Worm (Caenorhabditis elegans): ENCODE results near the gene T06E4.21.

- TF ChIP-seq pha-4 (tag; optimal IDR thresholded peaks at IDR 0.05), result no peak
- no peak for TF ChIP-seq sox-4 (tag; optimal IDR thresholded peaks at IDR 0.05)
- TF ChIP-seq ceh-34 (tag; optimal IDR thresholded peaks at IDR 0.05), result no peak
- TF ChIP-seq che-1 (tag; optimal IDR thresholded peaks at IDR 0.05), result no peak
- no peak for TF ChIP-seq pag-3 (tag; optimal IDR thresholded peaks at IDR 0.05; ENCODE audit: borderline replicate concordance)
- no peak for TF ChIP-seq ama-1 (optimal IDR thresholded peaks at IDR 0.05)
- no peak for TF ChIP-seq nhr-11 (tag; optimal IDR thresholded peaks at IDR 0.05)
- TF ChIP-seq hlh-30 (tag; optimal IDR thresholded peaks at IDR 0.05; ENCODE audit: insufficient read depth), result no peak
- TF ChIP-seq ttx-3 (tag; optimal IDR thresholded peaks at IDR 0.05), result no peak
- TF ChIP-seq npax-4 (tag; optimal IDR thresholded peaks at IDR 0.05), result no peak
- TF ChIP-seq ahr-1 (tag; optimal IDR thresholded peaks at IDR 0.05), result no peak
- TF ChIP-seq fkh-6 (tag; optimal IDR thresholded peaks at IDR 0.05), result no peak
- no peak for TF ChIP-seq fkh-10 (GFP tag; optimal IDR thresholded peaks at IDR 0.05)
Measured at ce11 chrV:9616130-9616529, 35.3 kb upstream of the T06E4.21 start.

Measured in whole organism, late embryonic.